Fruit fly (Drosophila melanogaster) whole organism, embryonic: ENCODE results near the gene RpS28-like.

Source experiments
- Adf1 ChIP-seq: fragments of 200-800 bp; sonication (Bioruptor generic); IDR thresholded peaks from 2 replicates; pipeline ENCODE4 v1.3.6; 2022; ENCODE audit warnings: missing biosample characterization, missing genetic modification characterization
- CG10565 ChIP-seq: fragments of 200-800 bp; sonication (Bioruptor generic); optimal IDR thresholded peaks from 3 replicates; lab custom pipeline; 2016; ENCODE audit warnings: missing biosample characterization, mild to moderate bottlenecking, missing genetic modification characterization
- CG12071 ChIP-seq: fragments of 200-800 bp; sonication (Bioruptor generic); optimal IDR thresholded peaks from 3 replicates; lab custom pipeline; 2018; ENCODE audit warnings: missing biosample characterization, mild to moderate bottlenecking, missing genetic modification characterization
- CG15479 ChIP-seq: fragments of 200-800 bp; sonication (Bioruptor generic); optimal IDR thresholded peaks from 3 replicates; lab custom pipeline; 2019; ENCODE audit warnings: missing biosample characterization, mild to moderate bottlenecking, missing genetic modification characterization, moderate library complexity
- CG1602 ChIP-seq: fragments of 200-800 bp; sonication (Bioruptor generic); optimal IDR thresholded peaks from 3 replicates; lab custom pipeline; 2016; ENCODE audit warnings: missing biosample characterization, missing genetic modification characterization
- CG17568 ChIP-seq: fragments of 200-800 bp; sonication (Bioruptor generic); optimal IDR thresholded peaks from 2 replicates; lab custom pipeline; 2018; ENCODE audit warnings: missing biosample characterization, mild to moderate bottlenecking, missing genetic modification characterization, moderate library complexity
- CG17802 ChIP-seq: fragments of 200-800 bp; sonication (Bioruptor generic); optimal IDR thresholded peaks from 2 replicates; lab custom pipeline; 2018; ENCODE audit warnings: missing biosample characterization, mild to moderate bottlenecking, missing genetic modification characterization, moderate library complexity
- CG1832 ChIP-seq: fragments of 200-800 bp; sonication (Bioruptor generic); optimal IDR thresholded peaks from 2 replicates; lab custom pipeline; 2017; ENCODE audit warnings: missing biosample characterization, mild to moderate bottlenecking, missing genetic modification characterization, inconsistent platforms
- CG2199 ChIP-seq: fragments of 200-800 bp; sonication (Bioruptor generic); IDR thresholded peaks from 3 replicates; pipeline ENCODE4 v1.3.6; 2022; ENCODE audit warnings: missing biosample characterization, missing genetic modification characterization
- CG2889 ChIP-seq: fragments of 200-800 bp; sonication (Bioruptor generic); IDR thresholded peaks from 3 replicates; pipeline ENCODE4 v1.3.6; 2022; ENCODE audit warnings: missing biosample characterization, missing genetic modification characterization
- CG30020 ChIP-seq: fragments of 200-800 bp; optimal IDR thresholded peaks from 2 replicates; lab custom pipeline; 2019; ENCODE audit warnings: missing biosample characterization, mild to moderate bottlenecking, missing genetic modification characterization, moderate library complexity
- CG8290 ChIP-seq, 3 experiments: fragments of 200-800 bp; sonication (Bioruptor generic); optimal IDR thresholded peaks; 2 replicates each; lab custom pipeline; 2016 to 2019; ENCODE audit warnings: missing biosample characterization in 3 of 3, missing genetic modification characterization in 3 of 3, mild to moderate bottlenecking in 2 of 3, moderate library complexity in 1 of 3
- D ChIP-seq, 2 experiments: fragments of 200-800 bp in 1 of 2; fragments of >200 bp in 1 of 2; sonication (Bioruptor generic) in 1 of 2; optimal IDR thresholded peaks; 2 replicates in 1 of 2; 3 replicates in 1 of 2; lab custom pipeline; 2017; ENCODE audit warnings: mild to moderate bottlenecking in 1 of 2, missing biosample characterization in 1 of 2, missing genetic modification characterization in 1 of 2, missing genetic modification reagents in 1 of 2
- Elba2 ChIP-seq: fragments of 200-800 bp; sonication (Bioruptor generic); optimal IDR thresholded peaks from 3 replicates; lab custom pipeline; 2016; ENCODE audit warnings: missing biosample characterization, missing genetic modification characterization
- Hmr ChIP-seq: fragments of 200-800 bp; sonication (Bioruptor generic); optimal IDR thresholded peaks from 3 replicates; lab custom pipeline; 2017; ENCODE audit warnings: mild to moderate bottlenecking, missing biosample characterization, missing genetic modification reagents, missing genetic modification characterization
- Hr51 ChIP-seq, 2 experiments: fragments of 200-800 bp; sonication (Bioruptor generic); optimal IDR thresholded peaks; 2 replicates in 1 of 2; 3 replicates in 1 of 2; lab custom pipeline; 2016 to 2018; ENCODE audit warnings: missing biosample characterization in 2 of 2, missing genetic modification characterization in 2 of 2, mild to moderate bottlenecking in 1 of 2, moderate library complexity in 1 of 2
- Kr ChIP-seq: fragments of 200-800 bp; sonication (Bioruptor generic); optimal IDR thresholded peaks from 2 replicates; lab custom pipeline; 2017; ENCODE audit warnings: missing biosample characterization, mild to moderate bottlenecking, missing genetic modification characterization
- MTF-1 ChIP-seq: fragments of 200-800 bp; sonication (Bioruptor generic); optimal IDR thresholded peaks from 2 replicates; lab custom pipeline; 2018; ENCODE audit warnings: missing biosample characterization, mild to moderate bottlenecking, missing genetic modification characterization, borderline replicate concordance
- Med ChIP-seq: fragments of 200-800 bp; sonication (Bioruptor generic); peaks from one replicate; lab custom pipeline; 2016; ENCODE audit warnings: missing biosample characterization, missing genetic modification characterization, mild to moderate bottlenecking, inconsistent platforms, moderate library complexity
- Opbp ChIP-seq: fragments of 200-800 bp; sonication (Bioruptor generic); IDR thresholded peaks from 3 replicates; pipeline ENCODE4 v1.3.6; 2022; ENCODE audit warnings: missing biosample characterization, missing genetic modification characterization; ENCODE audit not compliant: partially characterized antibody
- ac ChIP-seq: fragments of 200-800 bp; sonication (Bioruptor generic); optimal IDR thresholded peaks from 3 replicates; lab custom pipeline; 2017; ENCODE audit warnings: missing biosample characterization, mild to moderate bottlenecking, missing genetic modification characterization
- amos ChIP-seq: fragments of 200-800 bp; sonication (Bioruptor generic); IDR thresholded peaks from 2 replicates; pipeline ENCODE4 v1.3.6; 2022; ENCODE audit warnings: missing biosample characterization, missing genetic modification characterization; ENCODE audit not compliant: partially characterized antibody
- ap ChIP-seq: fragments of 200-800 bp; sonication (Bioruptor generic); IDR thresholded peaks from 2 replicates; pipeline ENCODE4 v1.3.6; 2022; ENCODE audit warnings: missing biosample characterization, missing genetic modification characterization
- bbx ChIP-seq: fragments of 200-800 bp; sonication (Bioruptor generic); IDR thresholded peaks from 2 replicates; pipeline ENCODE4 v1.3.6; 2022; ENCODE audit warnings: missing biosample characterization, missing genetic modification characterization; ENCODE audit not compliant: partially characterized antibody
- cad ChIP-seq: fragments of >200 bp; optimal IDR thresholded peaks from 2 replicates; lab custom pipeline; 2017; ENCODE audit warnings: missing biosample characterization, missing genetic modification characterization
- crp ChIP-seq, 2 experiments: fragments of 200-800 bp; sonication (Bioruptor generic); optimal IDR thresholded peaks; 2 replicates in 1 of 2; 3 replicates in 1 of 2; lab custom pipeline; 2017; ENCODE audit warnings: missing biosample characterization in 2 of 2, missing genetic modification characterization in 2 of 2, mild to moderate bottlenecking in 1 of 2, moderate library complexity in 1 of 2
- eve ChIP-seq, 2 experiments: fragments of >200 bp; optimal IDR thresholded peaks; 2 replicates each; lab custom pipeline; 2017; ENCODE audit warnings: missing biosample characterization in 2 of 2, missing genetic modification characterization in 2 of 2
- h ChIP-seq: fragments of >200 bp; optimal IDR thresholded peaks from 2 replicates; lab custom pipeline; 2017
- insv ChIP-seq, 2 experiments: fragments of 200-800 bp; sonication (Bioruptor generic); optimal IDR thresholded peaks; 3 replicates each; lab custom pipeline; 2016 to 2018; ENCODE audit warnings: missing biosample characterization in 2 of 2, missing genetic modification characterization in 2 of 2
- onecut ChIP-seq: fragments of 200-800 bp; sonication (Bioruptor generic); IDR thresholded peaks from 2 replicates; pipeline ENCODE4 v1.3.6; 2022; ENCODE audit warnings: missing biosample characterization, missing genetic modification characterization
- phol ChIP-seq: fragments of 200-800 bp; sonication (Bioruptor generic); optimal IDR thresholded peaks from 3 replicates; lab custom pipeline; 2018; ENCODE audit warnings: missing biosample characterization, mild to moderate bottlenecking, missing genetic modification characterization, moderate library complexity
- pros ChIP-seq: fragments of 200-800 bp; sonication (Bioruptor generic); optimal IDR thresholded peaks from 3 replicates; lab custom pipeline; 2019; ENCODE audit warnings: missing biosample characterization, mild to moderate bottlenecking, missing genetic modification characterization, moderate library complexity
- pum ChIP-seq: fragments of 200-800 bp; sonication (Bioruptor generic); optimal IDR thresholded peaks from 2 replicates; lab custom pipeline; 2016; ENCODE audit warnings: missing biosample characterization, missing genetic modification characterization
- ranshi ChIP-seq: fragments of 200-800 bp; sonication (Bioruptor generic); IDR thresholded peaks from 2 replicates; pipeline ENCODE4 v1.3.6; 2022; ENCODE audit warnings: missing biosample characterization, missing genetic modification characterization
- rib ChIP-seq: fragments of 200-800 bp; sonication (Bioruptor generic); IDR thresholded peaks from 2 replicates; pipeline ENCODE4 v1.3.6; 2022; ENCODE audit warnings: missing biosample characterization, missing genetic modification characterization
- sens ChIP-seq: fragments of 200-800 bp; sonication (Bioruptor generic); peaks from one replicate; lab custom pipeline; 2016; ENCODE audit warnings: missing biosample characterization, missing genetic modification characterization
- tap ChIP-seq: fragments of 200-800 bp; optimal IDR thresholded peaks from 3 replicates; lab custom pipeline; 2019; ENCODE audit warnings: missing biosample characterization, mild to moderate bottlenecking, missing genetic modification characterization, moderate library complexity
- tll ChIP-seq, 2 experiments: fragments of 200-800 bp in 1 of 2; fragments of >200 bp in 1 of 2; sonication (Bioruptor generic) in 1 of 2; optimal IDR thresholded peaks; 2 replicates each; lab custom pipeline; 2017 to 2019; ENCODE audit warnings: missing biosample characterization in 2 of 2, missing genetic modification characterization in 2 of 2, mild to moderate bottlenecking in 1 of 2, moderate library complexity in 1 of 2
- trem ChIP-seq: fragments of 200-800 bp; optimal IDR thresholded peaks from 3 replicates; lab custom pipeline; 2019; ENCODE audit warnings: missing biosample characterization, mild to moderate bottlenecking, missing genetic modification characterization, moderate library complexity
- twi ChIP-seq: fragments of 200-800 bp; optimal IDR thresholded peaks from 2 replicates; lab custom pipeline; 2019; ENCODE audit warnings: missing biosample characterization, mild to moderate bottlenecking, missing genetic modification characterization, moderate library complexity
- zen ChIP-seq: fragments of 200-800 bp; sonication (Bioruptor generic); optimal IDR thresholded peaks from 3 replicates; lab custom pipeline; 2018; ENCODE audit warnings: missing biosample characterization, mild to moderate bottlenecking, missing genetic modification characterization, moderate library complexity

RpS28-like gene

dm6 chr2L:9452959-9453358 is 16.4 kb downstream of the RpS28-like start:
- TF ChIP-seq CG1832 (no peak), crp (GFP tag; optimal IDR thresholded peaks at IDR 0.05; lab: Kevin White, UChicago) (peak in 1 of 2 experiments; percentile 28), Hmr (GFP tag; lab: Kevin White, UChicago) (peak; percentile 15), bbx (GFP tag; lab: Robert Waterston, UW) (no peak), ranshi (0 out of 2 replicates have a peak, but pooled peaks have one; percentile 13), onecut (peak; percentile 53), phol (tag; lab: Kevin White, UChicago) (no peak), CG2889 (GFP tag; lab: Robert Waterston, UW) (no peak), insv (GFP tag; optimal IDR thresholded peaks at IDR 0.05; lab: Kevin White, UChicago) (peak in 1 of 2 experiments; percentile 37), Elba2 (GFP tag; lab: Kevin White, UChicago) (peak; percentile 100), cad (GFP tag; lab: Kevin White, UChicago) (peak; percentile 10), CG8290 (GFP tag; optimal IDR thresholded peaks at IDR 0.05; lab: Kevin White, UChicago) (no peak), CG8290 (tag; optimal IDR thresholded peaks at IDR 0.05; lab: Kevin White, UChicago) (peak; percentile 55 to 58), sens (GFP tag; lab: Kevin White, UChicago) (peak; percentile 76)

DNA sequence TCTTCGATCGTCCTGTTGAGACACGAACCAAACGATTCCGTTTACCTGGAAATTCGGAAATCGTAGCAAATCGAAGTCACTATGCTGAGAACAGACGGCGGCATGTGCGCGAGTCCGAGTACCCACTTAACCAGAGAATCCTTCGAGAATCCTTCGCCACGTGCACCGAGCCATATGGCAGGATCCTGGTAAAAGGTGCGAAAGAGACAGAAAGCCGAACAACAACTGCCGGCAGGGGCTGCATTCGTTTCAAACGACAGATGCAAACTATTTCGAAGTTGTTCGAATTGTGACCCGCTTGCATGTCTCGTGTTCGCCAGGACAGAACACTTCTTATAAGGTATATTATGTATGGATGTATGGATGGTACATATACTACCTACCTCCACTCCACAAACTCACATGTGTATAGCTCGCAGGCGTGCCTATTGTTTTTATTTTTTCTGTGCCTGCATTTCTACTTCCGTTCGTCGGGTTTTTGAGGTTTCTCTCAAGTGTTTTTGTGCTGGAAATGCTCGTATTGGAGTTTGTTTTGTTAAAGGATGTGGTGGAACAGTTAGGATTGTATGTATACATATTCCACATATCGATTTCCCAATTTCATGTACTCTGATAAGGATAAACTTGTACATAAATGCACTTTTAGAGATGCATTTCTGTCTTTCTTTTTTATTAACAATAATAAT is 17.9 kb downstream of the RpS28-like start:
- TF ChIP-seq insv (GFP tag; optimal IDR thresholded peaks at IDR 0.05; lab: Kevin White, UChicago) (peak in 1 of 2 experiments; percentile 76), D (optimal IDR thresholded peaks at IDR 0.05; lab: Kevin White, UChicago) (peak; percentile 89), D (GFP tag; optimal IDR thresholded peaks at IDR 0.05; lab: Kevin White, UChicago) (no peak), pros (GFP tag; lab: Kevin White, UChicago) (peak; percentile 62), CG2199 (GFP tag; lab: Robert Waterston, UW) (peak; percentile 70; the same call in 1 of the 3 replicates), sens (GFP tag; lab: Kevin White, UChicago) (peak; percentile 68), rib (GFP tag; lab: Robert Waterston, UW) (no peak), CG12071 (GFP tag; lab: Kevin White, UChicago) (no peak), eve (GFP tag; optimal IDR thresholded peaks at IDR 0.05; lab: Kevin White, UChicago) (peak in 1 of 2 experiments; percentile 0), Hr51 (GFP tag; optimal IDR thresholded peaks at IDR 0.05; lab: Kevin White, UChicago) (no peak), ap (GFP tag; lab: Robert Waterston, UW) (no peak), h (lab: Kevin White, UChicago) (no peak), Opbp (GFP tag; lab: Robert Waterston, UW) (no peak), zen (tag; lab: Kevin White, UChicago) (peak; percentile 32), trem (tag; lab: Kevin White, UChicago) (no peak), CG10565 (GFP tag; lab: Kevin White, UChicago) (no peak), CG17802 (tag; lab: Kevin White, UChicago) (no peak), Adf1 (GFP tag; lab: Robert Waterston, UW) (no peak), CG30020 (no peak), MTF-1 (GFP tag; lab: Kevin White, UChicago) (no peak), CG1602 (GFP tag; lab: Kevin White, UChicago) (no peak), Kr (GFP tag; lab: Kevin White, UChicago) (peak; percentile 48), CG15479 (GFP tag; lab: Kevin White, UChicago) (peak; percentile 65), tap (tag; lab: Kevin White, UChicago) (no peak), CG17568 (no peak), ac (GFP tag; lab: Kevin White, UChicago) (peak; percentile 61), tll (GFP tag; optimal IDR thresholded peaks at IDR 0.05; lab: Kevin White, UChicago) (peak in 1 of 2 experiments; percentile 85), twi (peak; percentile 98), Med (GFP tag; lab: Kevin White, UChicago) (peak; percentile 1), pum (no peak), amos (GFP tag; lab: Robert Waterston, UW) (peak; percentile 25; the same call in 1 of the 2 replicates)
- TF ChIP-seq, all 482 proteins: peak for 14
